Worm (Caenorhabditis elegans) whole organism, L3 larva: ENCODE data around the gene cin-4.
A peak's percentile ranks its signal among the peaks of the same experiment; 100 is the strongest.

Source experiments
- ama-1 ChIP-seq: fragments of 150-350 bp; optimal IDR thresholded peaks from 2 replicates; lab custom pipeline; 2018
- ceh-16 ChIP-seq: sonication (generic microtip); optimal IDR thresholded peaks from 2 replicates; lab custom pipeline; 2017; ENCODE audit warnings: missing biosample characterization, missing genetic modification characterization
- eor-1 ChIP-seq, 2 experiments: fragments of 150-350 bp; optimal IDR thresholded peaks; 2 replicates each; lab custom pipeline; 2014 to 2018; ENCODE audit warnings: missing biosample characterization in 2 of 2, missing genetic modification characterization in 2 of 2
- fos-1 ChIP-seq: fragments of 150-350 bp; optimal IDR thresholded peaks from 2 replicates; lab custom pipeline; 2014; ENCODE audit warnings: missing biosample characterization, missing genetic modification characterization
- lin-39 ChIP-seq: fragments of 150-350 bp; optimal IDR thresholded peaks from 2 replicates; lab custom pipeline; 2018; ENCODE audit warnings: missing biosample characterization, missing genetic modification reagents, missing genetic modification characterization
- mdl-1 ChIP-seq: fragments of 150-350 bp; optimal IDR thresholded peaks from 2 replicates; lab custom pipeline; 2014; ENCODE audit warnings: missing biosample characterization, missing genetic modification characterization
- nhr-43 ChIP-seq: sonication (generic microtip); optimal IDR thresholded peaks from 2 replicates; lab custom pipeline; 2016; ENCODE audit warnings: mild to moderate bottlenecking, missing genetic modification characterization, missing compliant biosample characterization; ENCODE audit not compliant: poor library complexity, severe bottlenecking
- nhr-76 ChIP-seq: fragments of 150-350 bp; sonication (generic microtip); optimal IDR thresholded peaks from 5 replicates; lab custom pipeline; 2014; ENCODE audit warnings: missing biosample characterization, missing genetic modification characterization
- nhr-77 ChIP-seq: fragments of 150-350 bp; optimal IDR thresholded peaks from 2 replicates; lab custom pipeline; 2014; ENCODE audit warnings: missing biosample characterization, missing genetic modification characterization
- skn-1 ChIP-seq: fragments of 150-350 bp; optimal IDR thresholded peaks from 2 replicates; lab custom pipeline; 2014; ENCODE audit warnings: missing biosample characterization, missing genetic modification characterization
- unc-39 ChIP-seq: sonication (generic microtip); optimal IDR thresholded peaks from 4 replicates; lab custom pipeline; 2017; ENCODE audit warnings: missing biosample characterization, missing genetic modification characterization
- unc-62 ChIP-seq: fragments of 150-350 bp; sonication (generic microtip); optimal IDR thresholded peaks from 4 replicates; lab custom pipeline; 2014; ENCODE audit warnings: missing biosample characterization, missing genetic modification reagents, missing genetic modification characterization

DNA sequence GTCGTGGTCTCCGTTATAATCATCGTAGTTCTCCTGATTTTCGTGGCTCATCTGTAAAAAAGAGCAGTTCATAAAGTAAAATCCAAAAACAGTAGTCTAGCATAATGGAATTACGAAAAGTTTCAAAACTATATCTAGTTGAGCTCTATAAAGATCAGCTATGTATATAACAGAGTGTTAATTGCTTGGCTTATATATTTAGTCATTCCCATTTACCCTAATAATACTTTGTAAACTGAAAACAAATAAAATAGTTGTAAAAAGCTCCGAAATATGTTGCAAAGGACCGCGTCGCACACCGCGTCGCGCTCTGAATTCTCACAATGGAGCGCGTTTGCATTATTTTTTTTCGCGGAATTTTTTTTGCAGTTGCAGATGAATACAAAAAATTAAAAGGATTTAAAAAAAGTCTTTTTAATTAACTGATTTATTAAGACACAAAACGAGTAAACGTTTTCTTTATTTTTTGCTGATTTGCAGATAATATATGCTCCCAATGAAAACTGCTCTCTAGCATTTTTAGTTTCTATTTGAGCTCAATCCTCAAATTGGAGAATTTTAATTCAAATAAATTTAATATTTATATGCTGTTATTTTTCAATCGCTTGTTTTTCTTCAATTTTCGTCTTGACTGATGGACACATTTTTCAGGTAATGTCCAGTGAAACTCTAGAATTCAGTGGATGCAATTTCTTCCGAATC is 12.1 kb downstream of the cin-4 start, which contains the start of the genes tcer-1 and ZK1127.5:
- TF ChIP-seq fos-1 (tag; lab: Kevin White, UChicago) (no peak), ama-1 (no peak), ceh-16 (no peak), nhr-76 (tag; lab: Kevin White, UChicago) (no peak), mdl-1 (tag; lab: Kevin White, UChicago) (no peak), unc-39 (tag; lab: Kevin White, UChicago) (no peak), nhr-77 (tag; lab: Kevin White, UChicago) (no peak), skn-1 (tag; lab: Kevin White, UChicago) (no peak), unc-62 (no peak), nhr-43 (tag; lab: Kevin White, UChicago) (no peak), lin-39 (tag; lab: Kevin White, UChicago) (peak; percentile 20), eor-1 (tag; optimal IDR thresholded peaks at IDR 0.05; lab: Kevin White, UChicago) (no peak)
